Worm (Caenorhabditis elegans) whole organism, young adult: Measurements from ENCODE around the gene spr-3.

Experiments
- F10E7.11 ChIP-seq: sonication (generic microtip); optimal IDR thresholded peaks from 2 replicates; lab custom pipeline; 2017; ENCODE audit warnings: mild to moderate bottlenecking, missing genetic modification characterization, moderate library complexity, missing compliant biosample characterization
- F55B11.4 ChIP-seq: sonication (generic microtip); optimal IDR thresholded peaks from 2 replicates; lab custom pipeline; 2016; ENCODE audit warnings: missing compliant biosample characterization, missing genetic modification characterization, borderline replicate concordance; ENCODE audit not compliant: insufficient read depth
- K11D2.4 ChIP-seq: fragments of 200-800 bp; sonication (Bioruptor generic); IDR thresholded peaks from 2 replicates; pipeline ENCODE4 v1.3.6; 2022; ENCODE audit warnings: missing genetic modification reagents, missing genetic modification characterization, missing compliant biosample characterization
- T07F8.4 ChIP-seq: sonication (generic microtip); optimal IDR thresholded peaks from 2 replicates; lab custom pipeline; 2016; ENCODE audit warnings: mild to moderate bottlenecking, missing genetic modification characterization, moderate library complexity, missing compliant biosample characterization
- T26A5.8 ChIP-seq: sonication (generic microtip); optimal IDR thresholded peaks from 2 replicates; lab custom pipeline; 2016; ENCODE audit warnings: missing genetic modification characterization, missing compliant biosample characterization
- Y79H2A.3 ChIP-seq: fragments of 200-800 bp; sonication (Bioruptor generic); conservative IDR thresholded peaks from 2 replicates; pipeline ENCODE4 v1.3.6; 2022; ENCODE audit warnings: missing genetic modification reagents, missing genetic modification characterization, missing compliant biosample characterization
- aptf-3 ChIP-seq: fragments of 200-800 bp; sonication (Bioruptor generic); IDR thresholded peaks from 2 replicates; pipeline ENCODE4 v1.3.6; 2022; ENCODE audit warnings: missing genetic modification characterization, missing compliant biosample characterization
- athp-1 ChIP-seq: sonication (generic microtip); optimal IDR thresholded peaks from 2 replicates; lab custom pipeline; 2017; ENCODE audit warnings: mild to moderate bottlenecking, missing genetic modification characterization, missing compliant biosample characterization
- bed-1 ChIP-seq: fragments of 200-800 bp; sonication (Bioruptor generic); IDR thresholded peaks from 2 replicates; pipeline ENCODE4 v1.3.6; 2022; ENCODE audit warnings: missing genetic modification reagents, missing genetic modification characterization, missing compliant biosample characterization
- bed-2 ChIP-seq: fragments of 200-800 bp; sonication (Bioruptor generic); IDR thresholded peaks from 2 replicates; pipeline ENCODE4 v1.3.6; 2022; ENCODE audit warnings: missing genetic modification reagents, missing genetic modification characterization, missing compliant biosample characterization
- ccch-3 ChIP-seq: fragments of 200-800 bp; sonication (Bioruptor generic); optimal IDR thresholded peaks from 2 replicates; lab custom pipeline; 2018; ENCODE audit warnings: mild to moderate bottlenecking, missing genetic modification characterization, missing compliant biosample characterization
- cebp-1 ChIP-seq, 2 experiments: fragments of 200-800 bp in 1 of 2; sonication (Bioruptor generic) in 1 of 2; sonication (generic microtip) in 1 of 2; IDR thresholded peaks in 1 of 2; optimal IDR thresholded peaks in 1 of 2; 2 replicates each; pipeline versions ENCODE4 v1.3.6 to Lab custom; 2017 to 2022; ENCODE audit warnings: missing compliant biosample characterization in 2 of 2, missing genetic modification characterization in 2 of 2, mild to moderate bottlenecking in 1 of 2, missing genetic modification reagents in 1 of 2, moderate library complexity in 1 of 2
- cebp-2 ChIP-seq: fragments of 200-800 bp; sonication (Bioruptor generic); IDR thresholded peaks from 2 replicates; pipeline ENCODE4 v1.3.6; 2022; ENCODE audit warnings: missing genetic modification characterization, missing compliant biosample characterization
- ceh-27 ChIP-seq: fragments of 200-800 bp; sonication (Bioruptor generic); optimal IDR thresholded peaks from 2 replicates; lab custom pipeline; 2018; ENCODE audit warnings: mild to moderate bottlenecking, missing genetic modification characterization, moderate library complexity, missing compliant biosample characterization
- ceh-40 ChIP-seq: fragments of 200-800 bp; sonication (Bioruptor generic); IDR thresholded peaks from 2 replicates; pipeline ENCODE4 v1.3.6; 2022; ENCODE audit warnings: missing genetic modification characterization, missing compliant biosample characterization
- dox-1 ChIP-seq: fragments of 200-800 bp; sonication (Bioruptor generic); IDR thresholded peaks from 2 replicates; pipeline ENCODE4 v1.3.6; 2022; ENCODE audit warnings: missing genetic modification reagents, missing genetic modification characterization, missing compliant biosample characterization
- efl-1 ChIP-seq: fragments of 150-350 bp; optimal IDR thresholded peaks from 2 replicates; lab custom pipeline; 2014; ENCODE audit warnings: missing biosample characterization, missing genetic modification reagents, missing genetic modification characterization
- ekl-4 ChIP-seq: fragments of 200-800 bp; sonication (Bioruptor generic); IDR thresholded peaks from 2 replicates; pipeline ENCODE4 v1.3.6; 2022; ENCODE audit warnings: missing genetic modification reagents, missing genetic modification characterization, missing compliant biosample characterization
- gei-17 ChIP-seq: fragments of 200-800 bp; sonication (Bioruptor generic); optimal IDR thresholded peaks from 2 replicates; lab custom pipeline; 2018; ENCODE audit warnings: mild to moderate bottlenecking, missing genetic modification characterization, missing compliant biosample characterization
- him-1 ChIP-seq: sonication (generic microtip); optimal IDR thresholded peaks from 2 replicates; lab custom pipeline; 2016; ENCODE audit warnings: missing genotype, missing genetic modification reagents, missing genetic modification characterization, missing compliant biosample characterization
- hlh-12 ChIP-seq: sonication (generic microtip); optimal IDR thresholded peaks from 2 replicates; lab custom pipeline; 2016; ENCODE audit warnings: missing genetic modification characterization, missing compliant biosample characterization
- hmg-1.2 ChIP-seq: fragments of 200-800 bp; sonication (Bioruptor generic); IDR thresholded peaks from 2 replicates; pipeline ENCODE4 v1.3.6; 2022; ENCODE audit warnings: missing genetic modification reagents, missing genetic modification characterization, missing compliant biosample characterization
- hsf-1 ChIP-seq: fragments of 200-800 bp; sonication (Bioruptor generic); IDR thresholded peaks from 2 replicates; pipeline ENCODE4 v1.3.6; 2022; ENCODE audit warnings: missing genetic modification reagents, missing genetic modification characterization, missing compliant biosample characterization
- lin-40 ChIP-seq: sonication (generic microtip); optimal IDR thresholded peaks from 2 replicates; lab custom pipeline; 2016; ENCODE audit warnings: missing genetic modification characterization, mild to moderate bottlenecking, missing compliant biosample characterization, missing genotype, missing genetic modification reagents
- madf-6 ChIP-seq: fragments of 200-800 bp; sonication (Bioruptor generic); IDR thresholded peaks from 2 replicates; pipeline ENCODE4 v1.3.6; 2022; ENCODE audit warnings: missing genetic modification reagents, missing genetic modification characterization, missing compliant biosample characterization
- mes-4 ChIP-seq: sonication (generic microtip); optimal IDR thresholded peaks from 2 replicates; lab custom pipeline; 2016; ENCODE audit warnings: missing genotype, missing genetic modification characterization, missing compliant biosample characterization
- mxl-1 ChIP-seq: sonication (generic microtip); optimal IDR thresholded peaks from 2 replicates; lab custom pipeline; 2016; ENCODE audit warnings: missing genetic modification characterization, missing compliant biosample characterization
- nfyb-1 ChIP-seq: fragments of 200-800 bp; sonication (Bioruptor generic); IDR thresholded peaks from 2 replicates; pipeline ENCODE4 v1.3.6; 2022; ENCODE audit warnings: missing genetic modification reagents, missing genetic modification characterization, missing compliant biosample characterization
- nhr-179 ChIP-seq: sonication (generic microtip); optimal IDR thresholded peaks from 2 replicates; lab custom pipeline; 2016; ENCODE audit warnings: mild to moderate bottlenecking, missing genetic modification characterization, missing compliant biosample characterization
- nhr-27 ChIP-seq: fragments of 200-800 bp; sonication (Bioruptor generic); optimal IDR thresholded peaks from 2 replicates; lab custom pipeline; 2018; ENCODE audit warnings: mild to moderate bottlenecking, missing genetic modification characterization, moderate library complexity, missing compliant biosample characterization
- nhr-90 ChIP-seq: sonication (generic microtip); optimal IDR thresholded peaks from 2 replicates; lab custom pipeline; 2016; ENCODE audit warnings: missing genotype, mild to moderate bottlenecking, missing genetic modification characterization, missing compliant biosample characterization
- rcor-1 ChIP-seq: fragments of 200-800 bp; sonication (Bioruptor generic); IDR thresholded peaks from 2 replicates; pipeline ENCODE4 v1.3.6; 2022; ENCODE audit warnings: missing genetic modification reagents, missing genetic modification characterization, missing compliant biosample characterization
- rec-8 ChIP-seq, 2 experiments: sonication (generic microtip); optimal IDR thresholded peaks; 2 replicates each; lab custom pipeline; 2016; ENCODE audit warnings: mild to moderate bottlenecking in 2 of 2, missing genetic modification characterization in 2 of 2, missing genetic modification reagents in 2 of 2, missing genotype in 2 of 2, missing biosample characterization in 1 of 2, missing compliant biosample characterization in 1 of 2, moderate library complexity in 1 of 2
- rpc-1 ChIP-seq, 2 experiments: fragments of 150-350 bp in 1 of 2; sonication (generic microtip) in 1 of 2; optimal IDR thresholded peaks; 2 replicates each; lab custom pipeline; 2014 to 2018; ENCODE audit warnings: missing biosample characterization in 1 of 2, missing genetic modification characterization in 1 of 2, missing genetic modification reagents in 1 of 2, missing genotype in 1 of 2
- snpc-1.1 ChIP-seq: sonication (generic microtip); optimal IDR thresholded peaks from 2 replicates; lab custom pipeline; 2017; ENCODE audit warnings: missing genetic modification characterization, mild to moderate bottlenecking, missing compliant biosample characterization, antibody characterized with exemption, moderate library complexity, missing genotype, missing genetic modification reagents; ENCODE audit not compliant: insufficient read depth
- snpc-3.4 ChIP-seq: sonication (generic microtip); optimal IDR thresholded peaks from 2 replicates; lab custom pipeline; 2017; ENCODE audit warnings: missing genetic modification characterization, mild to moderate bottlenecking, missing compliant biosample characterization, antibody characterized with exemption, moderate library complexity, missing genotype, missing genetic modification reagents
- sptf-2 ChIP-seq: fragments of 200-800 bp; sonication (Bioruptor generic); optimal IDR thresholded peaks from 2 replicates; lab custom pipeline; 2018; ENCODE audit warnings: mild to moderate bottlenecking, missing genetic modification characterization, missing compliant biosample characterization
- tbx-9 ChIP-seq: sonication (generic microtip); optimal IDR thresholded peaks from 2 replicates; lab custom pipeline; 2016; ENCODE audit warnings: borderline replicate concordance, missing genetic modification characterization, inconsistent platforms, missing compliant biosample characterization
- tlf-1 ChIP-seq: fragments of 200-800 bp; sonication (Bioruptor generic); optimal IDR thresholded peaks from 2 replicates; lab custom pipeline; 2018; ENCODE audit warnings: mild to moderate bottlenecking, missing genetic modification characterization, missing compliant biosample characterization
- ztf-18 ChIP-seq: sonication (generic microtip); optimal IDR thresholded peaks from 2 replicates; lab custom pipeline; 2016; ENCODE audit warnings: missing genotype, mild to moderate bottlenecking, missing genetic modification characterization, missing compliant biosample characterization
- ztf-26 ChIP-seq: sonication (generic microtip); optimal IDR thresholded peaks from 2 replicates; lab custom pipeline; 2017; ENCODE audit warnings: missing genetic modification characterization, missing compliant biosample characterization
- ztf-28 ChIP-seq: fragments of 200-800 bp; sonication (Bioruptor generic); IDR thresholded peaks from 2 replicates; pipeline ENCODE4 v1.3.6; 2022; ENCODE audit warnings: missing genetic modification reagents, missing genetic modification characterization, missing compliant biosample characterization
- ztf-6 ChIP-seq: fragments of 200-800 bp; sonication (Bioruptor generic); IDR thresholded peaks from 2 replicates; pipeline ENCODE4 v1.3.6; 2022; ENCODE audit warnings: missing genetic modification reagents, missing genetic modification characterization, missing compliant biosample characterization

spr-3 gene

ce11 chrX:4521837-4522816 lies 8.2 kb downstream of the spr-3 start, which contains the start of gene C07A12.7:
Gene C07A12.7 (minus strand): TSS chrX:4522144.
- TF ChIP-seq cebp-1 (GFP tag; IDR thresholded peaks at IDR 0.05; lab: Robert Waterston, UW) = peak; percentile 89
- peak; percentile 95 for TF ChIP-seq cebp-1 (tag; optimal IDR thresholded peaks at IDR 0.05; lab: Kevin White, UChicago)
- no peak for TF ChIP-seq F10E7.11
- no peak for TF ChIP-seq ceh-27
- TF ChIP-seq T26A5.8 (tag; lab: Kevin White, UChicago) = no peak
- TF ChIP-seq ztf-18 (tag; lab: Kevin White, UChicago) = no peak
- peak; percentile 83 for TF ChIP-seq hmg-1.2 (GFP tag; lab: Robert Waterston, UW)
- TF ChIP-seq bed-1 (GFP tag; lab: Robert Waterston, UW) = no peak
- TF ChIP-seq mxl-1 (tag; lab: Kevin White, UChicago) = no peak
- TF ChIP-seq madf-6 (GFP tag; lab: Robert Waterston, UW) = 0 out of 2 replicates have a peak, but pooled peaks have one; percentile 31
- TF ChIP-seq aptf-3 (GFP tag; lab: Robert Waterston, UW) = no peak
- TF ChIP-seq, all 124 proteins: peak for 3

ce11 chrX:4523315-4523714 lies 9.4 kb downstream of the spr-3 start:
- TF ChIP-seq athp-1 (tag; lab: Kevin White, UChicago) (no peak), K11D2.4 (no peak), hlh-12 (no peak), mes-4 (no peak), cebp-1 (GFP tag; IDR thresholded peaks at IDR 0.05; lab: Robert Waterston, UW) (no peak), cebp-1 (tag; optimal IDR thresholded peaks at IDR 0.05; lab: Kevin White, UChicago) (no peak), ceh-40 (no peak), nhr-27 (tag; lab: Kevin White, UChicago) (no peak), nhr-90 (tag; lab: Kevin White, UChicago) (no peak), tbx-9 (no peak), nfyb-1 (GFP tag; lab: Robert Waterston, UW) (no peak), hmg-1.2 (GFP tag; lab: Robert Waterston, UW) (no peak), Y79H2A.3 (no peak), lin-40 (tag; lab: Kevin White, UChicago) (no peak), tlf-1 (no peak), rcor-1 (no peak), bed-2 (GFP tag; lab: Robert Waterston, UW) (no peak), ztf-6 (no peak), snpc-1.1 (tag; lab: Kevin White, UChicago) (no peak)
- TF ChIP-seq, all 124 proteins: peak for 0

- TF ChIP-seq hsf-1 (GFP tag; lab: Robert Waterston, UW) = no peak
- peak; percentile 59 for TF ChIP-seq ekl-4
- no peak for TF ChIP-seq rpc-1 (optimal IDR thresholded peaks at IDR 0.05; lab: Kevin White, UChicago)
- TF ChIP-seq rpc-1 (tag; optimal IDR thresholded peaks at IDR 0.05; lab: Kevin White, UChicago) = no peak
- peak; percentile 75 for TF ChIP-seq ztf-26 (tag; lab: Kevin White, UChicago)
- TF ChIP-seq F55B11.4 (tag; lab: Kevin White, UChicago) = no peak
- TF ChIP-seq rec-8 (tag; optimal IDR thresholded peaks at IDR 0.05; lab: Kevin White, UChicago) = no peak
- no peak for TF ChIP-seq ccch-3 (GFP tag; lab: Kevin White, UChicago)
- no peak for TF ChIP-seq snpc-3.4 (tag; lab: Kevin White, UChicago)
- TF ChIP-seq T07F8.4 (tag; lab: Kevin White, UChicago) = no peak
- no peak for TF ChIP-seq efl-1 (GFP tag; lab: Kevin White, UChicago)
- peak; percentile 41 for TF ChIP-seq gei-17 (GFP tag; lab: Kevin White, UChicago)
- TF ChIP-seq rcor-1 = peak; percentile 57
- TF ChIP-seq aptf-3 (GFP tag; lab: Robert Waterston, UW) = no peak
- no peak for TF ChIP-seq snpc-1.1 (tag; lab: Kevin White, UChicago)
- TF ChIP-seq cebp-2 (GFP tag; lab: Robert Waterston, UW) = no peak
- TF ChIP-seq sptf-2 (GFP tag; lab: Kevin White, UChicago) = no peak
- no peak for TF ChIP-seq nhr-179 (tag; lab: Kevin White, UChicago)
- TF ChIP-seq him-1 (tag; lab: Kevin White, UChicago) = no peak
- no peak for TF ChIP-seq ztf-28 (GFP tag; lab: Robert Waterston, UW)
- TF ChIP-seq mes-4 = no peak
- TF ChIP-seq dox-1 (GFP tag; lab: Robert Waterston, UW) = peak; percentile 82
Observed at ce11 chrX:4523887-4524350, 10.0 kb downstream of the spr-3 start, which contains the start of gene pdi-2. Gene pdi-2 (plus strand): TSS chrX:4524155.
